Fruit fly (Drosophila melanogaster) whole organism, embryonic: ENCODE results near the gene Ac78C.
A peak's percentile ranks its signal among the peaks of the same experiment; 100 is the strongest.

Source experiments
- ATbp ChIP-seq: fragments of 200-800 bp; sonication (Bioruptor generic); optimal IDR thresholded peaks from 2 replicates; lab custom pipeline; 2017; ENCODE audit warnings: missing biosample characterization, mild to moderate bottlenecking, missing genetic modification characterization, missing genetic modification reagents
- Ada2b ChIP-seq: fragments of 200-800 bp; sonication (Bioruptor generic); IDR thresholded peaks from 2 replicates; pipeline ENCODE4 v1.3.6; 2022; ENCODE audit warnings: missing biosample characterization, missing genetic modification characterization
- Aef1 ChIP-seq: fragments of 200-800 bp; sonication (Bioruptor generic); IDR thresholded peaks from 3 replicates; pipeline ENCODE4 v1.3.6; 2022; ENCODE audit warnings: missing biosample characterization, missing genetic modification characterization
- Atf3 ChIP-seq: fragments of 200-800 bp; sonication (Bioruptor generic); optimal IDR thresholded peaks from 3 replicates; lab custom pipeline; 2016; ENCODE audit warnings: missing biosample characterization, missing genetic modification characterization
- CG11085 ChIP-seq: fragments of 200-800 bp; sonication (Bioruptor generic); IDR thresholded peaks from 2 replicates; pipeline ENCODE4 v1.3.6; 2022; ENCODE audit warnings: missing biosample characterization, missing genetic modification characterization
- CG12942 ChIP-seq: fragments of 200-800 bp; sonication (Bioruptor generic); optimal IDR thresholded peaks from 3 replicates; lab custom pipeline; 2016; ENCODE audit warnings: missing biosample characterization, missing genetic modification characterization
- CG15601 ChIP-seq: fragments of 200-800 bp; sonication (Bioruptor generic); optimal IDR thresholded peaks from 3 replicates; lab custom pipeline; 2019; ENCODE audit warnings: missing biosample characterization, mild to moderate bottlenecking, missing genetic modification characterization, moderate library complexity
- CG17612 ChIP-seq: fragments of 200-800 bp; sonication (Bioruptor generic); IDR thresholded peaks from 2 replicates; pipeline ENCODE4 v1.3.6; 2022; ENCODE audit warnings: missing biosample characterization, missing genetic modification characterization
- CG18599 ChIP-seq: fragments of 200-800 bp; sonication (Bioruptor generic); optimal IDR thresholded peaks from 3 replicates; lab custom pipeline; 2017; ENCODE audit warnings: missing biosample characterization, missing genetic modification characterization, mild to moderate bottlenecking, moderate library complexity, missing genetic modification reagents
- CG2129 ChIP-seq: fragments of 200-800 bp; sonication (Bioruptor generic); IDR thresholded peaks from 2 replicates; pipeline ENCODE4 v1.3.6; 2022; ENCODE audit warnings: missing biosample characterization, missing genetic modification characterization; ENCODE audit not compliant: partially characterized antibody
- CG2199 ChIP-seq: fragments of 200-800 bp; sonication (Bioruptor generic); IDR thresholded peaks from 3 replicates; pipeline ENCODE4 v1.3.6; 2022; ENCODE audit warnings: missing biosample characterization, missing genetic modification characterization
- CG2875 ChIP-seq: fragments of 200-800 bp; sonication (Bioruptor generic); optimal IDR thresholded peaks from 2 replicates; lab custom pipeline; 2017; ENCODE audit warnings: missing biosample characterization, mild to moderate bottlenecking, missing genetic modification characterization, missing genetic modification reagents
- CG2889 ChIP-seq: fragments of 200-800 bp; sonication (Bioruptor generic); IDR thresholded peaks from 3 replicates; pipeline ENCODE4 v1.3.6; 2022; ENCODE audit warnings: missing biosample characterization, missing genetic modification characterization
- CG30403 ChIP-seq: fragments of 200-800 bp; sonication (Bioruptor generic); optimal IDR thresholded peaks from 3 replicates; lab custom pipeline; 2016; ENCODE audit warnings: missing biosample characterization, missing genetic modification characterization
- CG30431 ChIP-seq: fragments of 200-800 bp; sonication (Bioruptor generic); optimal IDR thresholded peaks from 2 replicates; lab custom pipeline; 2017; ENCODE audit warnings: missing biosample characterization, missing genetic modification characterization
- CG3995 ChIP-seq: fragments of 200-800 bp; sonication (Bioruptor generic); optimal IDR thresholded peaks from 3 replicates; lab custom pipeline; 2016; ENCODE audit warnings: missing biosample characterization, missing genetic modification characterization
- CG6689 ChIP-seq: fragments of 200-800 bp; sonication (Bioruptor generic); IDR thresholded peaks from 2 replicates; pipeline ENCODE4 v1.3.6; 2022; ENCODE audit warnings: missing biosample characterization, missing genetic modification characterization
- CG7839 ChIP-seq: fragments of 200-800 bp; sonication (Bioruptor generic); optimal IDR thresholded peaks from 3 replicates; lab custom pipeline; 2018; ENCODE audit warnings: missing biosample characterization, mild to moderate bottlenecking, missing genetic modification characterization, moderate library complexity
- CG8359 ChIP-seq: fragments of 200-800 bp; sonication (Bioruptor generic); optimal IDR thresholded peaks from 2 replicates; lab custom pipeline; 2017; ENCODE audit warnings: missing biosample characterization, mild to moderate bottlenecking, missing genetic modification characterization, borderline replicate concordance
- CG9609 ChIP-seq: fragments of 200-800 bp; sonication (Bioruptor generic); optimal IDR thresholded peaks from 3 replicates; lab custom pipeline; 2016; ENCODE audit warnings: missing biosample characterization, missing genetic modification characterization
- D19B ChIP-seq: fragments of 200-800 bp; sonication (Bioruptor generic); optimal IDR thresholded peaks from 2 replicates; lab custom pipeline; 2017; ENCODE audit warnings: missing biosample characterization, mild to moderate bottlenecking, missing genetic modification characterization
- Dll ChIP-seq: fragments of 200-800 bp; sonication (Bioruptor generic); IDR thresholded peaks from 4 replicates; pipeline ENCODE4 v1.3.6; 2022; ENCODE audit warnings: missing biosample characterization, missing genetic modification characterization; ENCODE audit not compliant: partially characterized antibody
- Gug ChIP-seq: fragments of 200-800 bp; sonication (Bioruptor generic); IDR thresholded peaks from 4 replicates; pipeline ENCODE4 v1.3.6; 2022; ENCODE audit warnings: missing biosample characterization, missing genetic modification characterization
- HLH54F ChIP-seq: fragments of 200-800 bp; sonication (Bioruptor generic); optimal IDR thresholded peaks from 3 replicates; lab custom pipeline; 2016; ENCODE audit warnings: missing biosample characterization, missing genetic modification characterization
- Hsf ChIP-seq: fragments of 200-800 bp; sonication (Bioruptor generic); optimal IDR thresholded peaks from 3 replicates; lab custom pipeline; 2016; ENCODE audit warnings: missing biosample characterization, missing genetic modification characterization
- Lhr ChIP-seq: fragments of 200-800 bp; sonication (Bioruptor generic); optimal IDR thresholded peaks from 3 replicates; lab custom pipeline; 2017; ENCODE audit warnings: mild to moderate bottlenecking, missing biosample characterization, missing genetic modification reagents, missing genetic modification characterization
- Mes4 ChIP-seq: fragments of 200-800 bp; sonication (Bioruptor generic); optimal IDR thresholded peaks from 2 replicates; lab custom pipeline; 2016; ENCODE audit warnings: missing biosample characterization, missing genetic modification characterization
- Myb ChIP-seq: fragments of 200-800 bp; sonication (Bioruptor generic); optimal IDR thresholded peaks from 2 replicates; lab custom pipeline; 2016; ENCODE audit warnings: missing biosample characterization, missing genetic modification characterization
- Optix ChIP-seq: fragments of 200-800 bp; sonication (Bioruptor generic); IDR thresholded peaks from 3 replicates; pipeline ENCODE4 v1.3.6; 2022; ENCODE audit warnings: missing biosample characterization, missing genetic modification characterization
- Tbp ChIP-seq: fragments of >200 bp; optimal IDR thresholded peaks from 2 replicates; lab custom pipeline; 2018; ENCODE audit warnings: missing biosample characterization, missing genetic modification characterization
- ato ChIP-seq: fragments of 200-800 bp; sonication (Bioruptor generic); IDR thresholded peaks from 2 replicates; pipeline ENCODE4 v1.3.6; 2022; ENCODE audit warnings: missing biosample characterization, missing genetic modification characterization; ENCODE audit not compliant: partially characterized antibody
- bab2 ChIP-seq: fragments of 200-800 bp; sonication (Bioruptor generic); optimal IDR thresholded peaks from 2 replicates; lab custom pipeline; 2016; ENCODE audit warnings: missing biosample characterization, missing genetic modification characterization
- bcd ChIP-seq: fragments of 200-800 bp; sonication (Bioruptor generic); optimal IDR thresholded peaks from 2 replicates; lab custom pipeline; 2017; ENCODE audit warnings: missing biosample characterization, mild to moderate bottlenecking, missing genetic modification characterization
- chn ChIP-seq: fragments of 200-800 bp; sonication (Bioruptor generic); optimal IDR thresholded peaks from 2 replicates; lab custom pipeline; 2016; ENCODE audit warnings: missing biosample characterization, missing genetic modification characterization
- dmrt99B ChIP-seq: fragments of 200-800 bp; sonication (Bioruptor generic); optimal IDR thresholded peaks from 2 replicates; lab custom pipeline; 2018; ENCODE audit warnings: missing biosample characterization, mild to moderate bottlenecking, missing genetic modification characterization, moderate library complexity
- emc ChIP-seq: fragments of 200-800 bp; sonication (Bioruptor generic); optimal IDR thresholded peaks from 2 replicates; lab custom pipeline; 2016; ENCODE audit warnings: missing biosample characterization, missing genetic modification characterization
- fu2 ChIP-seq: fragments of 200-800 bp; sonication (Bioruptor generic); optimal IDR thresholded peaks from 2 replicates; lab custom pipeline; 2016; ENCODE audit warnings: missing biosample characterization, missing genetic modification characterization
- gce ChIP-seq: fragments of 200-800 bp; sonication (Bioruptor generic); IDR thresholded peaks from 3 replicates; pipeline ENCODE4 v1.3.6; 2022; ENCODE audit warnings: missing biosample characterization, missing genetic modification characterization
- her ChIP-seq: fragments of 200-800 bp; sonication (Bioruptor generic); optimal IDR thresholded peaks from 2 replicates; lab custom pipeline; 2016; ENCODE audit warnings: missing biosample characterization, missing genetic modification characterization
- hth ChIP-seq: fragments of >200 bp; optimal IDR thresholded peaks from 2 replicates; lab custom pipeline; 2017; ENCODE audit warnings: inconsistent platforms
- inv ChIP-seq: fragments of 200-800 bp; sonication (Bioruptor generic); IDR thresholded peaks from 2 replicates; pipeline ENCODE4 v1.3.6; 2022; ENCODE audit warnings: missing biosample characterization, missing genetic modification characterization; ENCODE audit not compliant: partially characterized antibody
- mld ChIP-seq: fragments of 200-800 bp; sonication (Bioruptor generic); IDR thresholded peaks from 3 replicates; pipeline ENCODE4 v1.3.6; 2022; ENCODE audit warnings: missing biosample characterization, missing genetic modification characterization; ENCODE audit not compliant: partially characterized antibody
- nom ChIP-seq: fragments of 200-800 bp; sonication (Bioruptor generic); optimal IDR thresholded peaks from 2 replicates; lab custom pipeline; 2017; ENCODE audit warnings: missing biosample characterization, missing genetic modification characterization, mild to moderate bottlenecking, moderate library complexity, missing genetic modification reagents
- pzg ChIP-seq: fragments of 200-800 bp; sonication (Bioruptor generic); optimal IDR thresholded peaks from 3 replicates; lab custom pipeline; 2018; ENCODE audit warnings: missing biosample characterization, mild to moderate bottlenecking, missing genetic modification characterization, moderate library complexity
- row ChIP-seq: fragments of 200-800 bp; sonication (Bioruptor generic); IDR thresholded peaks from 3 replicates; pipeline ENCODE4 v1.3.6; 2022; ENCODE audit warnings: missing biosample characterization, missing genetic modification characterization
- run ChIP-seq: fragments of 200-800 bp; sonication (Bioruptor generic); optimal IDR thresholded peaks from 3 replicates; lab custom pipeline; 2018; ENCODE audit warnings: missing biosample characterization, mild to moderate bottlenecking, missing genetic modification characterization
- ssp ChIP-seq: fragments of 200-800 bp; sonication (Bioruptor generic); IDR thresholded peaks from 2 replicates; pipeline ENCODE4 v1.3.6; 2022; ENCODE audit warnings: missing biosample characterization, missing genetic modification characterization
- stwl ChIP-seq: fragments of 200-800 bp; sonication (Bioruptor generic); optimal IDR thresholded peaks from 3 replicates; lab custom pipeline; 2018; ENCODE audit warnings: missing biosample characterization, mild to moderate bottlenecking, missing genetic modification characterization, moderate library complexity
- tap ChIP-seq: fragments of 200-800 bp; optimal IDR thresholded peaks from 3 replicates; lab custom pipeline; 2019; ENCODE audit warnings: missing biosample characterization, mild to moderate bottlenecking, missing genetic modification characterization, moderate library complexity
- yki ChIP-seq: fragments of >200 bp; optimal IDR thresholded peaks from 3 replicates; lab custom pipeline; 2018

Ac78C gene

dm6 chr3L:21172527-21173253, 960 bp upstream of the Ac78C start, which contains the start of the genes chb and AsnS (continued):
- no peak for TF ChIP-seq CG2129 (GFP tag; lab: Robert Waterston, UW)
- TF ChIP-seq Dll (GFP tag; lab: Robert Waterston, UW) = no peak
- TF ChIP-seq CG2199 (GFP tag; lab: Robert Waterston, UW) = peak; percentile 89; the same call in 2 of the 3 replicates
- TF ChIP-seq CG8359 (GFP tag; lab: Kevin White, UChicago) = peak; percentile 64
- TF ChIP-seq CG7839 (tag; lab: Kevin White, UChicago) = peak; percentile 93
- TF ChIP-seq CG30403 = peak; percentile 89
- TF ChIP-seq ATbp (GFP tag; lab: Kevin White, UChicago) = peak; percentile 90
- TF ChIP-seq fu2 = peak; percentile 78
- peak; percentile 40 for TF ChIP-seq Myb (GFP tag; lab: Kevin White, UChicago)
- TF ChIP-seq Tbp (GFP tag; lab: Kevin White, UChicago) = no peak
- peak; percentile 87 for TF ChIP-seq CG18599
- peak; percentile 44 for TF ChIP-seq CG30431
- peak; percentile 79 for TF ChIP-seq ssp (GFP tag; lab: Robert Waterston, UW)
- peak; percentile 90 for TF ChIP-seq run (tag; lab: Kevin White, UChicago)
- peak; percentile 68 for TF ChIP-seq CG12942 (GFP tag; lab: Kevin White, UChicago)
- TF ChIP-seq mld (GFP tag; lab: Robert Waterston, UW) = no peak
- TF ChIP-seq ato (GFP tag; lab: Robert Waterston, UW) = no peak
- peak; percentile 61; the same call in 3 of the 4 replicates for TF ChIP-seq Gug (GFP tag; lab: Robert Waterston, UW)
- peak; percentile 43 for TF ChIP-seq emc (GFP tag; lab: Kevin White, UChicago)
- TF ChIP-seq chn (GFP tag; lab: Kevin White, UChicago) = peak; percentile 66
- TF ChIP-seq CG15601 (tag; lab: Kevin White, UChicago) = peak; percentile 51
- TF ChIP-seq Atf3 (GFP tag; lab: Kevin White, UChicago) = peak; percentile 51
- peak; percentile 95 for TF ChIP-seq Ada2b (GFP tag; lab: Robert Waterston, UW)
- peak; percentile 96 for TF ChIP-seq row (GFP tag; lab: Robert Waterston, UW)
- no peak for TF ChIP-seq pzg (GFP tag; lab: Kevin White, UChicago)
- TF ChIP-seq CG6689 (GFP tag; lab: Robert Waterston, UW) = peak; percentile 92
- no peak for TF ChIP-seq stwl (tag; lab: Kevin White, UChicago)
- TF ChIP-seq Optix = no peak
- TF ChIP-seq gce = peak; percentile 87
- peak; percentile 67 for TF ChIP-seq HLH54F (GFP tag; lab: Kevin White, UChicago)
- peak; percentile 50 for TF ChIP-seq Lhr (GFP tag; lab: Kevin White, UChicago)
- TF ChIP-seq dmrt99B (tag; lab: Kevin White, UChicago) = peak; percentile 92
- TF ChIP-seq CG3995 (GFP tag; lab: Kevin White, UChicago) = peak; percentile 56
- peak; percentile 85 for TF ChIP-seq Hsf
- TF ChIP-seq her (GFP tag; lab: Kevin White, UChicago) = peak; percentile 27
- peak; percentile 94 for TF ChIP-seq tap (tag; lab: Kevin White, UChicago)
- TF ChIP-seq D19B = peak; percentile 68
- no peak for TF ChIP-seq inv (GFP tag; lab: Robert Waterston, UW)
- peak; percentile 88 for TF ChIP-seq CG2889 (GFP tag; lab: Robert Waterston, UW)
- TF ChIP-seq CG9609 = peak; percentile 61
- TF ChIP-seq nom = peak; percentile 6
- peak; percentile 77 for TF ChIP-seq CG17612
- peak; percentile 18 for TF ChIP-seq Mes4
- TF ChIP-seq bab2 (GFP tag; lab: Kevin White, UChicago) = peak; percentile 66
- TF ChIP-seq CG11085 (GFP tag; lab: Robert Waterston, UW) = peak; percentile 88
- peak; percentile 89 for TF ChIP-seq bcd (GFP tag; lab: Kevin White, UChicago)
- TF ChIP-seq yki (lab: Kevin White, UChicago) = no peak
- TF ChIP-seq hth = no peak
- peak; percentile 62 for TF ChIP-seq CG2875 (GFP tag; lab: Kevin White, UChicago)
- peak; percentile 95 for TF ChIP-seq Aef1
